Worm (Caenorhabditis elegans) whole organism, L4/young adult: ENCODE data around the gene Y7A5A.3.

Experiments
- W03F9.2 ChIP-seq: fragments of 150-350 bp; optimal IDR thresholded peaks from 2 replicates; lab custom pipeline; 2014; ENCODE audit warnings: missing biosample characterization, missing genetic modification characterization
- dao-5 ChIP-seq: sonication (generic microtip); optimal IDR thresholded peaks from 2 replicates; lab custom pipeline; 2016; ENCODE audit warnings: missing genotype, missing genetic modification characterization, moderate library complexity, missing compliant biosample characterization
- him-1 ChIP-seq: sonication (generic microtip); optimal IDR thresholded peaks from 2 replicates; lab custom pipeline; 2016; ENCODE audit warnings: missing genotype, missing genetic modification reagents, missing genetic modification characterization, missing compliant biosample characterization

The Y7A5A.3 gene

ce11 chrX:15773262-15773908 lies 11.1 kb downstream of the Y7A5A.3 start, which contains the start of gene Y7A5A.13:
TSS of gene Y7A5A.13 (plus strand) at chrX:15773858.
- TF ChIP-seq W03F9.2 (tag; lab: Kevin White, UChicago) (no peak), dao-5 (tag; lab: Kevin White, UChicago) (no peak), him-1 (tag; lab: Kevin White, UChicago) (no peak)

DNA sequence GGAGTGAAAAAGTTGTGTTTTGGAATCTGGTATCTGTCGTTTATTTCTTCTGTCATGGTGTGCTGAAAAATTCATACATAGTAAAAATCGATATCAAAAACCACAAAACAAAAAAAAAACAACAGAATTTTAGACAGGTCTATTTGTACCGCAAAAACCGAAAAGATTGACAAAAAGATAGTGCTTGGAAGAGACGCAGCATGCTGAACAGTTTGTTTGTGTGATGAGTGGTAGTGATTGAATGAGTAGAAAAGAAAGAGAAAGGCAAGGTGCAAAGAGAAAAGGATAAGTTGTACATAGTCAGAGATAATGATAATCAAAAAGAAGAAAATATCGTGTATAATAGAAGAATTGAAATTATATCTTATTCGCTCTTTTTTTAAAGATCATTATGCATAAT lies 11.8 kb downstream of the Y7A5A.3 start, which contains the start of gene Y7A5A.2:
Gene Y7A5A.2 (minus strand): TSS at position 62 of the 400 bp plus-strand sequence.
- TF ChIP-seq dao-5 (tag; lab: Kevin White, UChicago): no peak

ce11 chrX:15771411-15771810 lies 13.1 kb downstream of the Y7A5A.3 start, which contains the start of gene Y7A5A.1:
TSS of gene Y7A5A.1 (minus strand) at chrX:15771493.
- no peak for TF ChIP-seq him-1 (tag; lab: Kevin White, UChicago)

DNA sequence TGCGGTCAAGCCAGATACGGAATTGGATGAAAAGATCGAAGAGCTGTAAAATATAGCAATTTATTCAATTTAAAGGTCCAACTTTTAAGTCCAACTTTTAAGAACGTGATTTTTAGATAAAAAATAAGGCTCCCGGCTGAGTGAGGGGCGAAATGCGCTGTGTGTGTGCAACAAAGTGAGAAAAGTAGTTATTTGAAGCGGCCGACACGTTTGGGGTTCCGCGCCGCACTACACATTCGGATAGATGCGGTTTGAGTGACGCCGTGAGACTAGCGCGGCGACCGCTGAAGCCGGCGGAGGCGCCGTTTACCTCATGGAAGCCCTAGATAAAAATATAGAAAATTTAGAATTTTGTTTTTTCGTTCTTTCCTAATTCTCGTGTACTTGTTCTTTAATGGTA lies 13.7 kb downstream of the Y7A5A.3 start:
- TF ChIP-seq dao-5 (tag; lab: Kevin White, UChicago) (no peak), W03F9.2 (tag; lab: Kevin White, UChicago) (no peak), him-1 (tag; lab: Kevin White, UChicago) (no peak)

- TF ChIP-seq dao-5 (tag; lab: Kevin White, UChicago) (no peak), W03F9.2 (tag; lab: Kevin White, UChicago) (no peak), him-1 (tag; lab: Kevin White, UChicago) (no peak)
These were observed 14.4 kb downstream of the Y7A5A.3 start for ce11 chrX:15769895-15770559.

ce11 chrX:15768532-15768931 lies 15.9 kb downstream of the Y7A5A.3 start:
- TF ChIP-seq W03F9.2 (tag; lab: Kevin White, UChicago) (no peak), him-1 (tag; lab: Kevin White, UChicago) (no peak), dao-5 (tag; lab: Kevin White, UChicago) (no peak)

DNA sequence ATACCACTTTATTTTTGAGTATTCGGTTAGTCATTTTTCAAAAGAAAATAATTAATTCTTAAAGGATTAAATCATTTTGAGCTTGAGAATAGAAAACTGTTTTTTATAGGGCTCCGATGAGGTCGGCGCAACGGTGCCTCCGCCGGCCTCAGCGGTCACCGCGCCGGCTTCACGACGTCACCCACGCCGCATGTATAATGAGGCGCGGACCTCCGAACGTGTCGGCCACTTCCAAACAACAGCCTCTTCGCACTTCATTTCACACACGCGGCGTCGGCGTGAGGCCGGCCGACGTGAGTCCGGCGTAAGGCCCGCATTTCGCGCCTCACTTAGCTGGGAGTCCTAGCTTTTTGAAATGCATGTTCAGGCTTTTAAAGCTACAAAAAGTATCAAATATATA lies 17.6 kb downstream of the Y7A5A.3 start:
- TF ChIP-seq him-1 (tag; lab: Kevin White, UChicago) (no peak), W03F9.2 (tag; lab: Kevin White, UChicago) (no peak), dao-5 (tag; lab: Kevin White, UChicago) (no peak)

DNA sequence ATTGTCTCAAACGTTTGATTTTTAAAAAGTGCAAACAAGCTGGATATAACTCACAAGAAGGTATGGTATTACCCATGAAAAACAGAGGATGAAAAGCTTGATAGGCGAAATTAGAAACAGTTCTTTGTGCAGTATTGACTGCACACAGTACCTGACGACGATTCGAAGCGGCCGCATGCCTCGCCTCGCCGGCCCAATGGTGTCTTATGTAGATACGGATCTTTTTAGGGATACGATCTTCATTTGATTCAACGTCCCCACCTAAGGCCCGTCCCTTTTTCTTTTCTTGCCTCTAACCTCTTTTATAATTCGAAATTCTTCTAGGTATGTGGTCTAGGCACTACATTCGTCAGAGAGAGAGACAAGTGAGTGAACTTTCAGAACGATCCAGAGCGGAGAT lies 18.3 kb downstream of the Y7A5A.3 start, which contains the start of gene bus-17:
Gene bus-17 (minus strand): TSS at position 208 of the 400 bp plus-strand sequence.
- TF ChIP-seq him-1 (tag; lab: Kevin White, UChicago): no peak
- no peak for TF ChIP-seq dao-5 (tag; lab: Kevin White, UChicago)
- TF ChIP-seq W03F9.2 (tag; lab: Kevin White, UChicago): no peak

- TF ChIP-seq dao-5 (tag; lab: Kevin White, UChicago) (no peak), W03F9.2 (tag; lab: Kevin White, UChicago) (no peak), him-1 (tag; lab: Kevin White, UChicago) (no peak)
These were observed 25.2 kb downstream of the Y7A5A.3 start for ce11 chrX:15759222-15759621.

DNA sequence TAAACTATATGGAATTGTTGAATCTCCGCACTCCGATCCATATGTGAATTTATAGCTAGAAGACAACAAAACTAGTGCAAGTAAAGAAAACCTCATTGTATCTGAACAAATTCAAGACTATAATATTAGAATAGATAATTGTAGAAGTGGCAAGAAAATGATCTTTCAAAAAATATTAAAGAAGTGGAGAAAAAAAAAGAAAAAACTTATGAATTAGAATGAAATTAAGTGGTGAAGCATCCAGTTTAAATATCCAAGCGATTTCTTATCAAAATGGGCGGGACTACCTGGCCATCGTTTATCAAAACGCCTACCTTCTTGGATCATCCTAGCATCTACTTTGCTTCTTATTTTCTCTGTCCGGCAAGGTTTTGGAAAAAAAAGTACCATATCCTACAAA lies 27.3 kb downstream of the Y7A5A.3 start, which contains the start of gene wrt-4:
Gene wrt-4 (minus strand): TSS at position 101 of the 400 bp plus-strand sequence.
- TF ChIP-seq W03F9.2 (tag; lab: Kevin White, UChicago) (no peak), dao-5 (tag; lab: Kevin White, UChicago) (no peak), him-1 (tag; lab: Kevin White, UChicago) (no peak)

ce11 chrX:15751245-15751644 lies 33.2 kb downstream of the Y7A5A.3 start:
- TF ChIP-seq dao-5 (tag; lab: Kevin White, UChicago) (no peak), W03F9.2 (tag; lab: Kevin White, UChicago) (no peak), him-1 (tag; lab: Kevin White, UChicago) (no peak)

ce11 chrX:15747814-15748213 lies 36.7 kb downstream of the Y7A5A.3 start:
- TF ChIP-seq him-1 (tag; lab: Kevin White, UChicago) (no peak), W03F9.2 (tag; lab: Kevin White, UChicago) (no peak), dao-5 (tag; lab: Kevin White, UChicago) (no peak)

ce11 chrX:15746705-15747104 lies 37.8 kb downstream of the Y7A5A.3 start, which contains the start of gene srxa-9:
TSS of gene srxa-9 (plus strand) at chrX:15747005.
- no peak for TF ChIP-seq W03F9.2 (tag; lab: Kevin White, UChicago)
- TF ChIP-seq dao-5 (tag; lab: Kevin White, UChicago): no peak
- TF ChIP-seq him-1 (tag; lab: Kevin White, UChicago): no peak

ce11 chrX:15742310-15742709 lies 42.2 kb downstream of the Y7A5A.3 start, which contains the start of gene nhr-255:
TSS of gene nhr-255 (plus strand) at chrX:15742610.
- TF ChIP-seq him-1 (tag; lab: Kevin White, UChicago): no peak
- TF ChIP-seq dao-5 (tag; lab: Kevin White, UChicago): no peak
- TF ChIP-seq W03F9.2 (tag; lab: Kevin White, UChicago): no peak
